Worm (Caenorhabditis elegans): ENCODE data around the gene kgb-1.

- TF ChIP-seq unc-62 (GFP tag; optimal IDR thresholded peaks at IDR 0.05 in 1 of 2) (no peak), unc-62 (tag; optimal IDR thresholded peaks at IDR 0.05) (no peak), snpc-4 (tag; optimal IDR thresholded peaks at IDR 0.05) (no peak)
These were observed 9.8 kb upstream of the kgb-1 start, which contains the start of gene eri-1 for ce11 chrIV:419674-420073.
